Fruit fly (Drosophila melanogaster) whole organism, adult: ENCODE data around the gene CG46439.

Source experiments
- CG11617 ChIP-seq: fragments of 200-800 bp; sonication (Bioruptor generic); optimal IDR thresholded peaks from 2 replicates; lab custom pipeline; 2017; ENCODE audit warnings: mild to moderate bottlenecking, missing biosample characterization, missing genetic modification reagents, missing genetic modification characterization
- CG12768 ChIP-seq: fragments of 200-800 bp; sonication (Bioruptor generic); optimal IDR thresholded peaks from 2 replicates; lab custom pipeline; 2017; ENCODE audit warnings: missing biosample characterization, missing genetic modification characterization, mild to moderate bottlenecking, moderate library complexity, missing genetic modification reagents
- CG1620 ChIP-seq: fragments of 200-800 bp; sonication (Bioruptor generic); optimal IDR thresholded peaks from 2 replicates; lab custom pipeline; 2016; ENCODE audit warnings: missing biosample characterization, missing genetic modification characterization
- CG5204 ChIP-seq: fragments of 200-800 bp; sonication (Bioruptor generic); optimal IDR thresholded peaks from 2 replicates; lab custom pipeline; 2016; ENCODE audit warnings: missing biosample characterization, missing genetic modification characterization
- CG7045 ChIP-seq: fragments of 200-800 bp; sonication (Bioruptor generic); optimal IDR thresholded peaks from 2 replicates; lab custom pipeline; 2017; ENCODE audit warnings: missing biosample characterization, mild to moderate bottlenecking, missing genetic modification characterization
- CG7101 ChIP-seq: fragments of 200-800 bp; sonication (Bioruptor generic); optimal IDR thresholded peaks from 2 replicates; lab custom pipeline; 2018; ENCODE audit warnings: missing biosample characterization, mild to moderate bottlenecking, missing genetic modification characterization, moderate library complexity
- Clk ChIP-seq: fragments of 200-800 bp; sonication (Bioruptor generic); optimal IDR thresholded peaks from 2 replicates; lab custom pipeline; 2017; ENCODE audit warnings: missing biosample characterization, missing genetic modification characterization
- Crg-1 ChIP-seq: fragments of 200-800 bp; sonication (Bioruptor generic); optimal IDR thresholded peaks from 2 replicates; lab custom pipeline; 2016; ENCODE audit warnings: missing biosample characterization, missing genetic modification characterization
- Hr96 ChIP-seq: fragments of 200-800 bp; sonication (Bioruptor generic); optimal IDR thresholded peaks from 2 replicates; lab custom pipeline; 2016; ENCODE audit warnings: missing biosample characterization, missing genetic modification characterization
- bab1 ChIP-seq: fragments of 200-800 bp; sonication (Bioruptor generic); optimal IDR thresholded peaks from 3 replicates; lab custom pipeline; 2019; ENCODE audit warnings: missing biosample characterization, mild to moderate bottlenecking, missing genetic modification characterization, moderate library complexity
- kay ChIP-seq: fragments of 200-800 bp; sonication (Bioruptor generic); peaks from one replicate; lab custom pipeline; 2016; ENCODE audit warnings: missing biosample characterization, missing genetic modification characterization, borderline replicate concordance
- ovo ChIP-seq: fragments of 200-800 bp; sonication (Bioruptor generic); optimal IDR thresholded peaks from 2 replicates; lab custom pipeline; 2016; ENCODE audit warnings: missing biosample characterization, missing genetic modification characterization
- pad ChIP-seq: fragments of 200-800 bp; sonication (Bioruptor generic); optimal IDR thresholded peaks from 3 replicates; lab custom pipeline; 2017; ENCODE audit warnings: missing biosample characterization, missing genetic modification characterization, mild to moderate bottlenecking, moderate library complexity, missing genetic modification reagents
- toe ChIP-seq: fragments of 200-800 bp; sonication (Bioruptor generic); optimal IDR thresholded peaks from 2 replicates; lab custom pipeline; 2016; ENCODE audit warnings: missing biosample characterization, missing genetic modification characterization

- TF ChIP-seq CG5204 (GFP tag; lab: Kevin White, UChicago) (no peak), CG7101 (tag; lab: Kevin White, UChicago) (no peak), CG11617 (no peak), toe (no peak), CG7045 (no peak), Clk (GFP tag; lab: Kevin White, UChicago) (no peak), Hr96 (GFP tag; lab: Kevin White, UChicago) (no peak), CG12768 (GFP tag; lab: Kevin White, UChicago) (no peak), ovo (GFP tag; lab: Kevin White, UChicago) (no peak), pad (no peak), bab1 (no peak), Crg-1 (GFP tag; lab: Kevin White, UChicago) (no peak), kay (GFP tag; lab: Kevin White, UChicago) (no peak), CG1620 (GFP tag; lab: Kevin White, UChicago) (no peak)
Measured at dm6 chr3L:11109454-11109853, 13.4 kb upstream of the CG46439 start, which contains the start of the genes CG34012 and emei.
